Fruit fly (Drosophila melanogaster): ENCODE data around the gene CG7017.

The CG7017 gene

DNA sequence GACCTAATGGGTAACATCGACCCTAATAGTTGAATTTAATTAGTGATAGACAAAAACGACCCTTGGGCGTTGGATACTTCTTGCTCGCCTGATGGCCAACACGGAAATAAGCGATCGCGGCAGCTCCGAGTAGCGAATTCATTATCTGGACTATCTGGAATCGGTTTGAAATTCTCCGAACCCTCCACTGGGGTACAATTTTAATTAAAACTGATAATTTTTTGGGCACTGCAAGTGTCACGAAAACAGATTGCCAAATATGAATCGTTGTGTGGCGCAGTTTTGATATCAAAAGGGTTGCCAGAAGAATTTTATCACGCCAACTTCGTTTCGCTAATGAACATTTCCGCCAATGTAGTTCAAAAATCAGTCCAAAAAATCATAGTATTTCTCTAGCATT lies 2.0 kb downstream of the CG7017 start:
- TF ChIP-seq CTCF (optimal IDR thresholded peaks at IDR 0.05) (no peak), CG8478 (optimal IDR thresholded peaks at IDR 0.05) (no peak)

DNA sequence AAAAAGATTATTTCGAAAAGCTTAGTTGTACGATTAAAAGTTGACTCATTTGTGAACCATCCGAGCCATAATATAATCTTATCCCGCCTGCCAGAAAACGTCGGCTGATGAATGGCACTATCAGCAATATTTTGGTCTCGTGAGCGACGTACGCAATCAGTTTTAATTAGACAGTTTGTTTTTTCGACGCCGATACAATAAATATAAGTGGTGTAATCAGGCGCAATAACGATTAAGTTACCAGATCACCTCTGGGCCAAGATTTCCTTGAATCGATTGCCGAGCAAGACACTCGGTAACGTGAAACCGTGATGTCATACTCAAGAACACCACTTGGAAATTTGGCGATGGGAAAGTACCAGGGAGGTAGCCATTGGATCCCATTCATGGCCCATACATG lies 2.8 kb downstream of the CG7017 start:
- TF ChIP-seq CG8478 (optimal IDR thresholded peaks at IDR 0.05) (no peak), CTCF (optimal IDR thresholded peaks at IDR 0.05) (no peak)

DNA sequence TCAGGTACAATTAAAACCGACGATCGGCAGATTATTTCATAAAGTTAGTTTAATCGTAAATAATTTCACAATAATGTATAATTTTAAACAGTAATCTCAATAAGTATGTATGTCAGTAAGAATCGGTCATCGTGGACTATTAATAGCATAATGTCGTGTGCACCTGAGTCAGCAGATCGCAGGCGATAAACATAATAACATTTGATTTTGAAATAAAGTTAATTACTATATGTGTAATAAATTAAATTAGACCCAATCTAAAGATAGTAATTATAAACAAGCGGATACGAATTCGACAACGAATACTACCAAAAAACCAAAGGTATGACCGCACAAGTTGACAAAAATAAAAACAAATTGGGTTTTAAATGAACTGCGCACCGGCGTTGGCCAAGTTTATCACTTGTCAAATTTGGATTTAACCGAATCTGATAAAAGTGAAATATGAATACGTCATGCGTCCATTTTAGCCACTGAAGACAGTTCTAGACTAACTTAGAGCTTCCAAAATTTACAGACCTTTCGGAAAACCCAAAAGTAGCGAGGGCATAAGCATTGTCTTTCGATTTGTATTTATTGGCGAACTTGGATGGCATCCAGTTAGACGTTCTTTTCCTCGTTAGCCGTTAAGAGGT lies 4.9 kb downstream of the CG7017 start, which contains the start of gene CG6996:
CG6996 (plus strand) TSS at position 585 of the 635 bp plus-strand sequence.
- TF ChIP-seq CTCF (optimal IDR thresholded peaks at IDR 0.05): no peak
- TF ChIP-seq CG8478 (optimal IDR thresholded peaks at IDR 0.05): no peak

DNA sequence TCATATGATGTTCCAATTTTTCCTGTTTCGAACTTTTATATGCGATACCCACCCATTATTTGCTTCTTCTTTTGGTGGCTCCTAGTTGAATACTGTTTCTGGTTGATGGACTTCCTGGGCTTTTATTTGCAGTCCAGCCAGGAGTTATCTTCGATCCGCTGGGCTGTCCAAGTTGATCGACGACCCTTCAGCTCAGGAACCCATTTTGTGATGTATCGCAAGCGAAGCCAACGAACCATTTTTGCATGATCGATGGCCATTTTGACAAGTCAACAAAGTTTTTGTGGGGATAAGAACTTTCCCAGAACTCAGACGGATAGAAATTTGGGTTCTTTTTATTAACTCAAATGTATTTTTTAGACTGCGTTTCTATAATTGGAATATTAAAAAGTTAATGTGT lies 6.0 kb downstream of the CG7017 start, which contains the start of gene CG7290:
CG7290 (minus strand) TSS at position 101 of the 400 bp plus-strand sequence.
- TF ChIP-seq CG8478 (optimal IDR thresholded peaks at IDR 0.05): no peak
- TF ChIP-seq CTCF (optimal IDR thresholded peaks at IDR 0.05): no peak

DNA sequence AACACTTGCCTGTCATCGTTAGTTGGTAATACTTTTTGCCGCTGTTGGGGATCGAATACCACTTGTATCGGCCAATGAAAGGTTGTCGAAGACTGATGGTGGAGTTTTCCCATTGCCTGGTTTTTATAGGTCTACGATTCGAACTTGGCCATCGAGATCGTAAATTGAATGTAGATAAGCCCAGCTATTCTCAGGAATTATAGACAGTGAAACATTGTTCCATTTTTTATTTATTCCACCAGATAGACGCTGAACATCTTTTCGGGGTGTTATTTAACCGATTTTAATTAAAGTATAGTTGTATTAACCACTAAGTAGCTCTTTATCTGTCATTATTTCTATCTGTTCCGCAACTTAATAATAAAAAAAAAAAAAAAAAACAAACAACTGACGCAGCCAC lies 8.3 kb downstream of the CG7017 start, which contains the start of gene CG7298:
CG7298 (minus strand) TSS at position 101 of the 400 bp plus-strand sequence.
- TF ChIP-seq CTCF (optimal IDR thresholded peaks at IDR 0.05): no peak
- TF ChIP-seq CG8478 (optimal IDR thresholded peaks at IDR 0.05): no peak

DNA sequence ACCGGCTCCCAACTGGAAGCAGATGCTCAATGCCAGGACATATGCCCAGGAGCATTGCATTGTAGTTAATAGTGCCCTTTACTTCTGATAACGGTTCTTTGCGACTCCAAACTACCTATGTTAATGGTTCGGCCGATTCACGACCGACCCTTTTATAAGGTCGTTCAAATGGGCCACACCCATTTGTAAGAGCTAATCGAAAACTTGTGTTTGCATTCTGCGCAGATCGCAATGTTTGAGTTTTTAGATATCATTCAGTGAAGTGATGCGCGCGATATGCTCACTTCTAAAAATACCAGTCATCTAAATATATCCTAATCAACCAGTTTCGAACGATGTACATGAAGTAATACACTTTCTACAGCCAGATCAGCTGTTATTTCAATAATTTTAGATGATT lies 10.4 kb downstream of the CG7017 start, which contains the start of gene obst-F:
obst-F (minus strand) TSS at position 101 of the 400 bp plus-strand sequence.
- no peak for TF ChIP-seq CG8478 (optimal IDR thresholded peaks at IDR 0.05)
- no peak for TF ChIP-seq CTCF (optimal IDR thresholded peaks at IDR 0.05)

DNA sequence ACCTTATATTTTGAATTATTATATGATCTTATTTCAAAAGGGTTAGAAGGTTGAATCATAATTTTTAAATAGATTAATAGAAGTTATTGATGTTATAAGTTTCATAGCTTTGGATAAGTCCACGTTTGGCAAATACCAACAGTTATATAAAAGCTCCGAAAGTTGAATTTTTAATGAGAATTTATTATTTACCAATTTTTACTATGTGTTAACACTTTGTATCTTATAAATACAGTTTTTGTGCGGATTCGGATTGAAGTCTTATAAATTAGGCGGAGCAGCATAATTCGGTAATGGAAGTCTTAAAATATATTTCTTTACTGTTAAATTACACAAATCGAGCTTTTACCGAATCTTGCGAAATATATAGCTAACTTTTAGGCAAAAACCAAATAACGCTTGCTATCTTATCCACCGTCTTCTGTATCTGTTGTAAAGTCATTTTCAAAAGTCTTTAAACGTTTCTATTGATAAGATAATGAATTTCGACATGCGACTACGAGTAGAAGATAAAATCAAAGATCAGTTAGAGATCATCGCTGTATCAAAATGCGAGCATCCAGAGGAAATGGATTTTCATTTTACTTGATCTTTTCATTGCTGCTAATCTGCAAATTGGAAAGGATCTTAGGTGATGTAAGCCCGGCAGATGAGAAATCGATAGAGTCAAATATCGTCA lies 12.2 kb downstream of the CG7017 start, which contains the start of gene CG42833:
CG42833 (plus strand) TSS at position 525 of the 679 bp plus-strand sequence.
- TF ChIP-seq CG8478 (optimal IDR thresholded peaks at IDR 0.05) (no peak), CTCF (optimal IDR thresholded peaks at IDR 0.05) (no peak)

DNA sequence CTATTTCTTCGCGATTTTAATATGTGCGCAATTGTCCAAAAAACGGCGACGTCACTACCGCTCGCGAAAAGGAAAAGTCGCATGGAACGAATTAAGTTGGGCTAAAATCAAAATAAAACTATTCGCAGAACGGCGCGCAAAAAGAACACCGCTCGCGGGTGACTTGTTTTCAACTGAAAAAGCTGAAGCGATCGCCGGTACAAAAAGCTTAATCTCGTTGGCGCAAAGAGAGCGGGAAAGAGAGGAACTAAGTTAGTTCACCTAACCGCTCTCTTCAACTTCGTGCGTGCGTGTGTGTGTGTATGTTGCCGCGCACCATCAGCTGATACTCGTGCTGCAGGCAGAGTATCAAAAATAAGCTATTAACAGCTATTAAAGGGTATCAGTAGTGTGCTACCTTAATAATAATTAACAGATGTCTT lies 13.8 kb downstream of the CG7017 start, which contains the start of gene CG42674:
CG42674 (minus strand) TSS at position 180 of the 422 bp plus-strand sequence.
- TF ChIP-seq CG8478 (optimal IDR thresholded peaks at IDR 0.05) (no peak), CTCF (optimal IDR thresholded peaks at IDR 0.05) (no peak)

DNA sequence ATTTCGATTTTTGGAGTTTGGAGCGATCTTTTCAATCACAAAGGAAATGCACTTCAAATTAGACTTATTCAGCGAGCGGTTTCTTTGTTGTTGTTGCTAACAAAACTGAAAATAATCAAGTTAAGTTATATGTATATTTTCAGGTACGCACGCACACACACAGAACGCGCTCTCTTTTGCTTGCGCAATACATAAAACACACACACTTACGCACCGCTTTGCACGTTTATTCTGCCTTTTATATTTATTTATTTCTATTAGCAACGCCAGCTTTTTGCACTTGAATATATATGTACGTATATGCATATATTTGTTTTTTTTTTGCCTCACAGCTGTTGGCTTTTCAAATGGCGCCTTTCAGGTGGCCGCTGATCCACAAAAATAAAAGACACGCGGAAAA lies 14.2 kb downstream of the CG7017 start:
- TF ChIP-seq CTCF (optimal IDR thresholded peaks at IDR 0.05) (no peak), CG8478 (optimal IDR thresholded peaks at IDR 0.05) (no peak)

DNA sequence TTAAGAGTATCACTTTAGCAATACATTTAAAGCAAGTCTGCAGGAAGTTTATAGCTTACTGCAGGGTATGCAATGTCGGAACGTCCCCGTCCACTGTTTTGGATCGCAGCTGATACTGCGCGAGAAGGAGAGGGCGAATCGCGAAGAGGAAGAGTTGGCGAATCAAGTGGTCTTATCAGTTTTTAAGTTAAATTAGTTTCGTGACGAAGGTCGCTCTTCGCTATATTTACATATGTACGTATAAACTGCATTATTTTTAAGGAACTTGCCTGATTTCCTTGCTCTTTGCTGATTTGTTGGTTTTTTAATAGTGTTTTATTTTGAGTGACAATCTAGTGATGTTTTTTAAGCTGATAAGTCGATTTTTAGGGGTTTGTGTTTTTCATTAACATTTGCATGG lies 14.7 kb downstream of the CG7017 start:
- TF ChIP-seq CTCF (optimal IDR thresholded peaks at IDR 0.05): no peak
- no peak for TF ChIP-seq CG8478 (optimal IDR thresholded peaks at IDR 0.05)

DNA sequence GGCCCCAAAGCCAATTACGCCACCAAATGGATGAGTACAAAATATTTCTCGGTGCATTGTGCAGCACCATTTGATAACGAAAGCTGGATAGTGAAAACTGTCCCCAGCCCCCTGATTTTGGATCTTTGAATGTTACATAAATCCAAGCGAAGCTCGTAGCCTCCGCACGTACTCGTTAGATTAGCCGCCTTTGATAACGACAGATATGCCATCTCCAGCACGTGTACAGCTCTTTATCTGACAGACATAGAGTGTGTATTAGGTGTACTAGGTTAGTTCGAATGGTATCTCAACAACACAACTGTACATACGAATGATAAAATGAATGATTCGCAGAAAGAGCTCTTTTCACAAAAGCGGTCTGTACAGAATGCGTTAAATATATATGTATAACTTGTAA lies 15.6 kb downstream of the CG7017 start:
- TF ChIP-seq CG8478 (optimal IDR thresholded peaks at IDR 0.05) (no peak), CTCF (optimal IDR thresholded peaks at IDR 0.05) (no peak)

DNA sequence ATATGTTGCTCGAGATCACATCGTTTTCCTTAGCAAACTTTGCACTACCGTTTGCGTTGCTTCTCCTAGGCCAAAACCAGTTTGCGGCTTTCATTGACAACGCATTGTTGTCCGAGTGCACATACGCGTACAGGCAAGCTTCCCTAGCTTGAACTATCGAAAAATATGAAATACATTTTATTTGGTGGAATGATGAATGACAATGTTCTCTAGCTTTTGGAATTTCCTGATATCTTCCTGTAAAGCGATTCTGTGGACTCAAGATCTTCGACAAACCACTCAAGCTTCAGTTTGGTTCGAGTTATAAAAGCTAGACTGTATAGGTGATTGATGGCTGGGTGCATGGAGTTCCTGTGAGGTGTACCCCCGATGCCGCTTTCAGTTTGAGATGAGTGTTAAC lies 16.0 kb downstream of the CG7017 start:
- TF ChIP-seq CG8478 (optimal IDR thresholded peaks at IDR 0.05) (no peak), CTCF (optimal IDR thresholded peaks at IDR 0.05) (no peak)

DNA sequence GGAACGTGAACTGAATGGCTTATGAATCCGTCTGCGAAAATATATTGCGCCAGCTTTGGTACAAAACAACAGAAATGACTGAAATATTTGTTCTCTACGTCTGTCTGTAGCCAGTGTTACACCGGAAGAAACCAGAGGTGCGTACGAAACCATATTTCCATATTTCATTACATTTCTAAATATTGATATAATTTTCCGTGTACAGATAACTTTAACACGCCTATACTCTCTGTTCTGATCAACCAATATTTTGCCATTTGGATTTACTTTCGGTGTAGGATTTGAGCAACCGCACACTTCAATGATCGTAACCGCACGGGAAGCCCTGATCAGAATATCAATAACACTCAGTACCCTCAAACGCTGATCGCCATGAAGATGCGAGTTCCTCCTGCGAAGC lies 17.2 kb downstream of the CG7017 start:
- no peak for TF ChIP-seq CTCF (optimal IDR thresholded peaks at IDR 0.05)
- TF ChIP-seq CG8478 (optimal IDR thresholded peaks at IDR 0.05): no peak

DNA sequence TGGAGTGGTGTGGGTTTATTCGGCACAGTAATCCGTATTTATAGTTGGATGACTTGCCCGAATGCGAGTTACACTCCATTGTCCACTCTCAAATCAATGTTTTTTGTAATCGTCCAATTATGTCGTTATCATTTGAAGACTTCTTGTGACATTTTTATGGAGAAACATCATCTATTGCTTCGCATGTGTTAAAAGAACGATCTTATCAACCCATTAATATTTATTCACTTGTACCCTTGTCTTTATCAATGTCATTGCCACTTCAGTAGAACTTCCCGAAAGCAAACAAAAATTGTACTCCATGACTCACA lies 18.2 kb downstream of the CG7017 start:
- TF ChIP-seq CTCF (optimal IDR thresholded peaks at IDR 0.05) (no peak), CG8478 (optimal IDR thresholded peaks at IDR 0.05) (no peak)

DNA sequence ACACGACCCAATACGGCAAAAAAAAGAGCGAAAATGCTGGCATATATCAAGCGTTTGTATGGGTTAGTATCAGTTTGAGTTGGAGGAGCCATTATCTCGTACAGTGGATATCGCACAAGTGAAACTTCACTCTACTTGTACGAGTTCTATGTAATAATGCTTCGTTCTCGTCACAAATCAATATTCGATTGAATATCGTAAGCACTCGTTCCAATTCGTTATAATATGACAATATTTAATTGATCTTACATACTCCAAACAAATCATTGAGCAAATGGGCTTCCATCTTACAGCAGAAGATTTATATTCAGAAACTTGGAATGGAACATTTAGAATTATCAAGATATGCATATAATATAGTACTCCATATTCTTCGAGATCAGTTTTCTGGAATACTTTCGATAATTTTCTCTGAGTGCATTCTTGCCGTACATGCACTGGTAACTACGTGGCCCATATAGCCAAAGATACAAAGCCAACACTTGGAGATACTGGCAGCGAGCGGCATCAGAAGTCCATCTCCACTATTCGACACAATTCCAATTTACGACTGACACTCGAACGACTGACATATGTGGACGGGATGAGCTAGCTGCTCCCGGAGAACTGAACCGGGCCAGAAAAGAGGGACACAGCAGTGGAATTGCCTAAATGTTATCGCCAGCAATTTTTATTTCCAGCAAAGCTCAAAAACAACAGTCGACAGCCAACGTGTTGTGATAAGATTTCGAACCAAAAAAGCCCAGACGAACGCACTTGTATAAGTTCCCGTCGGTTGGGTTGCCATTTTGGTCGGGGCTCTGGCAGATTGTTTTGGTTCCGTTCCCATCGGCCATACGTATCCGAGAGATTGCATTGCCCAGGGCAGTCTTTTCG lies 18.8 kb downstream of the CG7017 start:
- TF ChIP-seq CG8478 (optimal IDR thresholded peaks at IDR 0.05) (no peak), CTCF (optimal IDR thresholded peaks at IDR 0.05) (no peak)
